Worm (Caenorhabditis elegans): ENCODE results near the gene ucr-2.3.

ucr-2.3 gene

DNA sequence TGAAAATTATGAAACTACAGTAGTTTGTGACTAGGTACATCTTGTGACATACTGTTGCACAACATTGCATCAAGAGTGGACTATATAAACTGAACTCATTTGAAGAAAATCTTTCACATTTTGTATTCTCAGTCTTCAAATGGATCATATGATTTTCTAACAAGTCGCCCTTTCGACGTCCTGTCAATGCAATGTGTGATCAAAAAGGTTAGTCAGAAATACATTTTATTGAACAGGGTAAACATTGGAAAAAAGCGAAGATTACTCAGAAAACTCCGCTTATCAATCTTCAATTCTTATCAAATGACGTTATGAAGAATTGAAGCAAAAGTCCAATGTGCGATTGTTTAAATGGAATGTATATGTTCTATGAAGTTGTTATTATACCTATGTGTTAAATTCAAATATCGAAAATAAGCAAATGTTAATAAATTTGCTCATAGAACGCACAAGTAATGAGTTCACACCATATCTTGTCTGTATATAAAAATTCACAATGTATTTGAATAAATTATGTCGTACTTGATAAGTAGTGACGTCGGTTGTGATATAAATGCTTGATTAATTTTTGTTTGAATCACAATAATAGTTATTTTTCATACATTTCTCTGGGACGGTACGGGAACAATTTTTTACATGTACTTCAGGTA, 46.7 kb upstream of the ucr-2.3 start, which contains the start of gene zip-2 (continued):
- TF ChIP-seq dsc-1 (tag; optimal IDR thresholded peaks at IDR 0.05) (no peak), sup-37 (GFP tag; optimal IDR thresholded peaks at IDR 0.05) (no peak), fkh-8 (tag; optimal IDR thresholded peaks at IDR 0.05) (peak; percentile 65), ceh-63 (GFP tag; optimal IDR thresholded peaks at IDR 0.05) (no peak), lin-14 (GFP tag; optimal IDR thresholded peaks at IDR 0.05) (peak; percentile 60), nhr-12 (tag; optimal IDR thresholded peaks at IDR 0.05) (no peak), pax-3 (tag; optimal IDR thresholded peaks at IDR 0.05) (no peak), ceh-88 (GFP tag; IDR thresholded peaks at IDR 0.05) (no peak), jun-1 (tag; optimal IDR thresholded peaks at IDR 0.05) (peak; percentile 11), unc-130 (tag; optimal IDR thresholded peaks at IDR 0.05) (no peak), efl-3 (GFP tag; optimal IDR thresholded peaks at IDR 0.05) (no peak), nhr-85 (tag) (no peak), unc-86 (tag; optimal IDR thresholded peaks at IDR 0.05) (no peak), unc-62 (GFP tag; optimal IDR thresholded peaks at IDR 0.05) (no peak), tbx-2 (tag; optimal IDR thresholded peaks at IDR 0.05) (no peak), nhr-28 (tag; optimal IDR thresholded peaks at IDR 0.05) (no peak), nhr-11 (tag; optimal IDR thresholded peaks at IDR 0.05) (no peak), ets-5 (GFP tag; IDR thresholded peaks at IDR 0.05) (no peak), zag-1 (tag; optimal IDR thresholded peaks at IDR 0.05) (no peak), hpl-2 (GFP tag; optimal IDR thresholded peaks at IDR 0.05) (no peak), lin-39 (tag; optimal IDR thresholded peaks at IDR 0.05) (no peak), elt-3 (tag; optimal IDR thresholded peaks at IDR 0.05) (peak in 2 of 6 experiments; percentile 54 to 74), C34B4.2 (tag; optimal IDR thresholded peaks at IDR 0.05) (no peak), lir-3 (tag; optimal IDR thresholded peaks at IDR 0.05; ENCODE audit: poor library complexity) (peak; percentile 7), skn-1 (tag; optimal IDR thresholded peaks at IDR 0.05) (no peak), fkh-10 (GFP tag; optimal IDR thresholded peaks at IDR 0.05) (no peak), ceh-90 (tag; optimal IDR thresholded peaks at IDR 0.05) (no peak), lin-15B (tag; optimal IDR thresholded peaks at IDR 0.05) (no peak), nhr-90 (tag; optimal IDR thresholded peaks at IDR 0.05; ENCODE audit: poor library complexity) (peak; percentile 50), vab-15 (tag; optimal IDR thresholded peaks at IDR 0.05) (no peak), grh-1 (GFP tag; IDR thresholded peaks at IDR 0.05) (no peak), nhr-47 (tag; optimal IDR thresholded peaks at IDR 0.05) (peak; percentile 5), tlp-1 (tag; optimal IDR thresholded peaks at IDR 0.05) (no peak), elt-2 (tag; optimal IDR thresholded peaks at IDR 0.05) (peak; percentile 66), snpc-4 (tag; optimal IDR thresholded peaks at IDR 0.05) (no peak), lsy-2 (tag; optimal IDR thresholded peaks at IDR 0.05) (peak in 1 of 2 experiments; percentile 9), mdl-1 (tag; optimal IDR thresholded peaks at IDR 0.05) (peak in 1 of 2 experiments; percentile 19), isw-1 (GFP tag; IDR thresholded peaks at IDR 0.05) (no peak), ces-1 (GFP tag; optimal IDR thresholded peaks at IDR 0.05) (no peak), ama-1 (optimal IDR thresholded peaks at IDR 0.05) (no peak), ztf-4 (tag; optimal IDR thresholded peaks at IDR 0.05) (no peak), ztf-11 (tag; optimal IDR thresholded peaks at IDR 0.05) (no peak), sptf-1 (tag; optimal IDR thresholded peaks at IDR 0.05) (no peak), xbp-1 (tag; optimal IDR thresholded peaks at IDR 0.05) (no peak), mab-9 (GFP tag; IDR thresholded peaks at IDR 0.05) (no peak), blmp-1 (tag; optimal IDR thresholded peaks at IDR 0.05) (peak; percentile 39), Y116A8C.19 (tag; optimal IDR thresholded peaks at IDR 0.05; ENCODE audit: borderline replicate concordance) (no peak), alr-1 (tag; optimal IDR thresholded peaks at IDR 0.05; ENCODE audit: borderline replicate concordance) (peak; percentile 99), nhr-77 (tag; optimal IDR thresholded peaks at IDR 0.05) (no peak), fos-1 (tag; optimal IDR thresholded peaks at IDR 0.05) (no peak)
